Worm (Caenorhabditis elegans): ENCODE measurements around the gene Y73C8B.1.
A peak's percentile ranks its signal among the peaks of the same experiment; 100 is the strongest.

Gene Y73C8B.1

DNA sequence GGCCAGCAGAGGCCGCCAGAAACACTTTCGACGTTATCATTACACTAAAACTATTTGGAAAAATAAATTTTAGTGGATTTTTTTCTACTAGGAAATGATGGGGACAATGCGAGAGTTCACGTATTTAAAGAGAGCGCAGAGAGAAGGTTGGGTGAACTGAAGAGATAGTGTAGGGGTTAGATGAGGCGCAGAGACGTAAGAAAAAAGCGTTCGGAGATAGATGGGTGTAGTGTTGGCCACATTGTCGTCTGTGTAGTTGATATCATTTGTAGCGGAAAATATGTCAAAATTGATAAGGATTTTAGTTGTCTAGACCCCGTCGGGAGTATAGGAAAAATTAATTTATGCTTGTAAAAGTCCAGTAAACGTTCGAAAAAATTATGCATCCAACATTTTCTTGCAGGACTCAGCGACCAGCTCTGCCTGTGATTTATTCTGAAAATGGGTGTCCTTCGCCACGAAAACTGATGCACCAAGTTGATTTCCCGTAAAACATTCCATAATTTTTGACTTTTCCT lies 3.5 kb downstream of the Y73C8B.1 start, which contains the start of the genes Y73C8B.3 and Y73C8B.9:
Gene Y73C8B.3, minus strand, starts transcription at position 147 of the 518 bp plus-strand sequence.
Gene Y73C8B.9, plus strand, starts transcription at position 468 of the 518 bp plus-strand sequence.
- TF ChIP-seq tbx-2 (tag; optimal IDR thresholded peaks at IDR 0.05) (no peak), elt-2 (tag; optimal IDR thresholded peaks at IDR 0.05) (peak; percentile 74), ceh-30 (tag; optimal IDR thresholded peaks at IDR 0.05) (peak; percentile 90)

ce11 chrV:3188043-3188442 lies 8.6 kb downstream of the Y73C8B.1 start, which contains the start of gene lag-2:
lag-2 (plus strand) TSS chrV:3188343.
- TF ChIP-seq C08G9.2 (tag; optimal IDR thresholded peaks at IDR 0.05) (no peak), unc-42 (tag; optimal IDR thresholded peaks at IDR 0.05) (no peak), eyg-1 (tag; optimal IDR thresholded peaks at IDR 0.05) (no peak), ets-4 (tag; optimal IDR thresholded peaks at IDR 0.05) (no peak), ceh-30 (tag; optimal IDR thresholded peaks at IDR 0.05) (no peak)

- TF ChIP-seq K02D7.2 (tag; optimal IDR thresholded peaks at IDR 0.05) (no peak), pqm-1 (tag; optimal IDR thresholded peaks at IDR 0.05) (no peak), ceh-2 (tag; optimal IDR thresholded peaks at IDR 0.05) (no peak), T23F11.4 (GFP tag; optimal IDR thresholded peaks at IDR 0.05) (no peak), lim-6 (tag; optimal IDR thresholded peaks at IDR 0.05) (no peak), ama-1 (optimal IDR thresholded peaks at IDR 0.05) (no peak)
These were observed 10.8 kb downstream of the Y73C8B.1 start for ce11 chrV:3185855-3186254.

ce11 chrV:3176161-3176560 lies 20.5 kb downstream of the Y73C8B.1 start, which contains the start of gene srab-8:
srab-8 (plus strand) TSS chrV:3176461.
- TF ChIP-seq fkh-6 (tag; optimal IDR thresholded peaks at IDR 0.05) (no peak), ref-2 (tag; optimal IDR thresholded peaks at IDR 0.05) (no peak), sdc-2 (tag; optimal IDR thresholded peaks at IDR 0.05) (no peak), elt-2 (tag; optimal IDR thresholded peaks at IDR 0.05) (no peak), sox-4 (tag; optimal IDR thresholded peaks at IDR 0.05) (no peak), dmd-4 (tag; optimal IDR thresholded peaks at IDR 0.05; ENCODE audit: borderline replicate concordance) (no peak), ceh-45 (GFP tag; IDR thresholded peaks at IDR 0.05) (no peak), ceh-19 (GFP tag; optimal IDR thresholded peaks at IDR 0.05) (no peak), unc-3 (GFP tag; conservative IDR thresholded peaks at IDR 0.05) (no peak), unc-3 (tag; optimal IDR thresholded peaks at IDR 0.05) (no peak), eyg-1 (tag; optimal IDR thresholded peaks at IDR 0.05) (no peak), ceh-6 (GFP tag; optimal IDR thresholded peaks at IDR 0.05) (no peak), ama-1 (optimal IDR thresholded peaks at IDR 0.05) (no peak), pros-1 (tag; optimal IDR thresholded peaks at IDR 0.05) (no peak), zip-5 (tag; optimal IDR thresholded peaks at IDR 0.05) (no peak)

ce11 chrV:3171625-3172024 lies 25.1 kb downstream of the Y73C8B.1 start:
- TF ChIP-seq pqm-1 (tag; optimal IDR thresholded peaks at IDR 0.05) (no peak), ceh-9 (tag; optimal IDR thresholded peaks at IDR 0.05) (no peak), ahr-1 (tag; optimal IDR thresholded peaks at IDR 0.05) (no peak), che-1 (tag; optimal IDR thresholded peaks at IDR 0.05) (no peak), ref-2 (tag; optimal IDR thresholded peaks at IDR 0.05) (no peak), ceh-14 (tag; optimal IDR thresholded peaks at IDR 0.05) (no peak), sox-2 (GFP tag; IDR thresholded peaks at IDR 0.05) (no peak), dve-1 (tag; optimal IDR thresholded peaks at IDR 0.05) (no peak), hlh-13 (GFP tag; optimal IDR thresholded peaks at IDR 0.05) (no peak), ceh-48 (tag; optimal IDR thresholded peaks at IDR 0.05) (no peak), elt-2 (tag; optimal IDR thresholded peaks at IDR 0.05) (no peak), nhr-11 (tag; optimal IDR thresholded peaks at IDR 0.05) (no peak), ceh-6 (GFP tag; optimal IDR thresholded peaks at IDR 0.05) (no peak), npax-4 (tag; optimal IDR thresholded peaks at IDR 0.05) (no peak), eyg-1 (tag; optimal IDR thresholded peaks at IDR 0.05) (no peak), ceh-31 (tag; optimal IDR thresholded peaks at IDR 0.05) (no peak), mec-3 (tag; optimal IDR thresholded peaks at IDR 0.05; ENCODE audit: borderline replicate concordance) (no peak), sdc-2 (tag; optimal IDR thresholded peaks at IDR 0.05) (no peak), hlh-30 (tag; optimal IDR thresholded peaks at IDR 0.05; ENCODE audit: insufficient read depth) (no peak)

Data from whole organism, late embryonic.